Worm (Caenorhabditis elegans) whole organism, L4/young adult: ENCODE results near the gene C43G2.3.

Experiments used
- W03F9.2 ChIP-seq: fragments of 150-350 bp; optimal IDR thresholded peaks from 2 replicates; lab custom pipeline; 2014; ENCODE audit warnings: missing biosample characterization, missing genetic modification characterization
- dao-5 ChIP-seq: sonication (generic microtip); optimal IDR thresholded peaks from 2 replicates; lab custom pipeline; 2016; ENCODE audit warnings: missing genotype, missing genetic modification characterization, moderate library complexity, missing compliant biosample characterization
- him-1 ChIP-seq: sonication (generic microtip); optimal IDR thresholded peaks from 2 replicates; lab custom pipeline; 2016; ENCODE audit warnings: missing genotype, missing genetic modification reagents, missing genetic modification characterization, missing compliant biosample characterization

The C43G2.3 gene

ce11 chrIV:6577914-6578313 is at the start of gene C43G2.3:
Gene C43G2.3 (plus strand): TSS chrIV:6578214.
- TF ChIP-seq him-1 (tag; lab: Kevin White, UChicago), result no peak
- no peak for TF ChIP-seq W03F9.2 (tag; lab: Kevin White, UChicago)
- TF ChIP-seq dao-5 (tag; lab: Kevin White, UChicago), result no peak

ce11 chrIV:6529832-6530231 is 48.2 kb upstream of the C43G2.3 start:
- no peak for TF ChIP-seq W03F9.2 (tag; lab: Kevin White, UChicago)
- no peak for TF ChIP-seq him-1 (tag; lab: Kevin White, UChicago)
- TF ChIP-seq dao-5 (tag; lab: Kevin White, UChicago), result no peak

ce11 chrIV:6531450-6531849 is 46.6 kb upstream of the C43G2.3 start, which contains the start of gene C01G5.4:
Gene C01G5.4 (plus strand): TSS chrIV:6531750.
- TF ChIP-seq him-1 (tag; lab: Kevin White, UChicago) (no peak), W03F9.2 (tag; lab: Kevin White, UChicago) (no peak), dao-5 (tag; lab: Kevin White, UChicago) (no peak)

- TF ChIP-seq him-1 (tag; lab: Kevin White, UChicago), result no peak
- no peak for TF ChIP-seq W03F9.2 (tag; lab: Kevin White, UChicago)
- TF ChIP-seq dao-5 (tag; lab: Kevin White, UChicago), result no peak
These were observed 42.1 kb upstream of the C43G2.3 start, which contains the start of gene C01G5.3 for ce11 chrIV:6535908-6536307. Gene C01G5.3 (plus strand): TSS chrIV:6536208.

- no peak for TF ChIP-seq dao-5 (tag; lab: Kevin White, UChicago)
- no peak for TF ChIP-seq him-1 (tag; lab: Kevin White, UChicago)
- TF ChIP-seq W03F9.2 (tag; lab: Kevin White, UChicago), result no peak
These were observed 36.6 kb upstream of the C43G2.3 start, which contains the start of gene C01G5.25 for ce11 chrIV:6541435-6541834. Gene C01G5.25 (plus strand): TSS chrIV:6541684.

ce11 chrIV:6542962-6543361 is 35.1 kb upstream of the C43G2.3 start:
- TF ChIP-seq dao-5 (tag; lab: Kevin White, UChicago) (no peak), him-1 (tag; lab: Kevin White, UChicago) (no peak), W03F9.2 (tag; lab: Kevin White, UChicago) (no peak)

ce11 chrIV:6547397-6547796 is 30.6 kb upstream of the C43G2.3 start:
- no peak for TF ChIP-seq him-1 (tag; lab: Kevin White, UChicago)
- no peak for TF ChIP-seq dao-5 (tag; lab: Kevin White, UChicago)
- no peak for TF ChIP-seq W03F9.2 (tag; lab: Kevin White, UChicago)

- TF ChIP-seq W03F9.2 (tag; lab: Kevin White, UChicago) (peak; percentile 30), him-1 (tag; lab: Kevin White, UChicago) (peak; percentile 61), dao-5 (tag; lab: Kevin White, UChicago) (no peak)
These were observed 29.4 kb upstream of the C43G2.3 start, which contains the start of gene fan-1 for ce11 chrIV:6548609-6549008. Gene fan-1 (plus strand): TSS chrIV:6548686.

- no peak for TF ChIP-seq him-1 (tag; lab: Kevin White, UChicago)
- no peak for TF ChIP-seq W03F9.2 (tag; lab: Kevin White, UChicago)
- no peak for TF ChIP-seq dao-5 (tag; lab: Kevin White, UChicago)
These were observed 26.0 kb upstream of the C43G2.3 start for ce11 chrIV:6552036-6552435.

ce11 chrIV:6554865-6555264 is 23.1 kb upstream of the C43G2.3 start:
- TF ChIP-seq him-1 (tag; lab: Kevin White, UChicago) (no peak), W03F9.2 (tag; lab: Kevin White, UChicago) (no peak), dao-5 (tag; lab: Kevin White, UChicago) (no peak)

- no peak for TF ChIP-seq him-1 (tag; lab: Kevin White, UChicago)
- no peak for TF ChIP-seq dao-5 (tag; lab: Kevin White, UChicago)
- no peak for TF ChIP-seq W03F9.2 (tag; lab: Kevin White, UChicago)
These were observed 22.4 kb upstream of the C43G2.3 start, which contains the start of gene paqr-1 for ce11 chrIV:6555388-6556330. Gene paqr-1 (minus strand): TSS chrIV:6555438.

ce11 chrIV:6556624-6557368 is 21.2 kb upstream of the C43G2.3 start, which contains the start of gene try-3:
Gene try-3 (plus strand): TSS chrIV:6557155.
- peak; percentile 9 for TF ChIP-seq dao-5 (tag; lab: Kevin White, UChicago)
- peak; percentile 19 for TF ChIP-seq W03F9.2 (tag; lab: Kevin White, UChicago)
- TF ChIP-seq him-1 (tag; lab: Kevin White, UChicago), result peak; percentile 45
